Fruit fly (Drosophila melanogaster) whole organism, embryonic: Measurements from ENCODE around the gene CG5521.

ENCODE experiments used
- Antp ChIP-seq: fragments of 200-800 bp; sonication (Bioruptor generic); optimal IDR thresholded peaks from 3 replicates; lab custom pipeline; 2016; ENCODE audit warnings: missing biosample characterization, missing genetic modification characterization
- Blimp-1 ChIP-seq: fragments of 200-800 bp; sonication (Bioruptor generic); optimal IDR thresholded peaks from 3 replicates; lab custom pipeline; 2018; ENCODE audit warnings: missing biosample characterization, missing genetic modification characterization, mild to moderate bottlenecking, moderate library complexity, missing genetic modification reagents
- CG10147 ChIP-seq: fragments of 200-800 bp; sonication (Bioruptor generic); optimal IDR thresholded peaks from 2 replicates; lab custom pipeline; 2019; ENCODE audit warnings: missing biosample characterization, mild to moderate bottlenecking, missing genetic modification characterization, moderate library complexity
- CG10209 ChIP-seq: fragments of 200-800 bp; sonication (Bioruptor generic); optimal IDR thresholded peaks from 3 replicates; lab custom pipeline; 2017; ENCODE audit warnings: missing biosample characterization, mild to moderate bottlenecking, missing genetic modification characterization, missing genetic modification reagents
- CG10565 ChIP-seq: fragments of 200-800 bp; sonication (Bioruptor generic); optimal IDR thresholded peaks from 3 replicates; lab custom pipeline; 2016; ENCODE audit warnings: missing biosample characterization, mild to moderate bottlenecking, missing genetic modification characterization
- CG10654 ChIP-seq: fragments of 200-800 bp; sonication (Bioruptor generic); optimal IDR thresholded peaks from 2 replicates; lab custom pipeline; 2016; ENCODE audit warnings: missing biosample characterization, missing genetic modification characterization
- CG11504 ChIP-seq: fragments of 200-800 bp; sonication (Bioruptor generic); optimal IDR thresholded peaks from 3 replicates; lab custom pipeline; 2019; ENCODE audit warnings: missing biosample characterization, mild to moderate bottlenecking, missing genetic modification characterization, moderate library complexity
- CG11723 ChIP-seq: fragments of 200-800 bp; sonication (Bioruptor generic); optimal IDR thresholded peaks from 2 replicates; lab custom pipeline; 2017; ENCODE audit warnings: missing biosample characterization, mild to moderate bottlenecking, missing genetic modification characterization
- CG13296 ChIP-seq: fragments of 200-800 bp; sonication (Bioruptor generic); optimal IDR thresholded peaks from 3 replicates; lab custom pipeline; 2018; ENCODE audit warnings: missing biosample characterization, mild to moderate bottlenecking, missing genetic modification characterization
- CG14014 ChIP-seq: fragments of 200-800 bp; sonication (Bioruptor generic); IDR thresholded peaks from 2 replicates; pipeline ENCODE4 v1.3.6; 2022; ENCODE audit warnings: missing biosample characterization, missing genetic modification characterization
- CG15073 ChIP-seq: fragments of 200-800 bp; sonication (Bioruptor generic); optimal IDR thresholded peaks from 2 replicates; lab custom pipeline; 2016; ENCODE audit warnings: missing biosample characterization, missing genetic modification characterization
- CG1529 ChIP-seq: fragments of 200-800 bp; sonication (Bioruptor generic); optimal IDR thresholded peaks from 3 replicates; lab custom pipeline; 2018; ENCODE audit warnings: missing biosample characterization, missing genetic modification characterization
- CG15696 ChIP-seq: fragments of 200-800 bp; sonication (Bioruptor generic); optimal IDR thresholded peaks from 2 replicates; lab custom pipeline; 2019; ENCODE audit warnings: missing biosample characterization, mild to moderate bottlenecking, missing genetic modification characterization, moderate library complexity
- CG17359 ChIP-seq: fragments of 200-800 bp; sonication (Bioruptor generic); optimal IDR thresholded peaks from 3 replicates; lab custom pipeline; 2018; ENCODE audit warnings: missing biosample characterization, mild to moderate bottlenecking, missing genetic modification characterization, moderate library complexity
- CG17612 ChIP-seq: fragments of 200-800 bp; sonication (Bioruptor generic); IDR thresholded peaks from 2 replicates; pipeline ENCODE4 v1.3.6; 2022; ENCODE audit warnings: missing biosample characterization, missing genetic modification characterization
- CG18262 ChIP-seq: fragments of 200-800 bp; optimal IDR thresholded peaks from 3 replicates; lab custom pipeline; 2019; ENCODE audit warnings: missing biosample characterization, mild to moderate bottlenecking, missing genetic modification characterization, moderate library complexity
- CG2712 ChIP-seq: fragments of 200-800 bp; optimal IDR thresholded peaks from 3 replicates; lab custom pipeline; 2019; ENCODE audit warnings: missing biosample characterization, mild to moderate bottlenecking, missing genetic modification characterization, moderate library complexity
- CG2889 ChIP-seq: fragments of 200-800 bp; sonication (Bioruptor generic); IDR thresholded peaks from 3 replicates; pipeline ENCODE4 v1.3.6; 2022; ENCODE audit warnings: missing biosample characterization, missing genetic modification characterization
- CG30020 ChIP-seq: fragments of 200-800 bp; optimal IDR thresholded peaks from 2 replicates; lab custom pipeline; 2019; ENCODE audit warnings: missing biosample characterization, mild to moderate bottlenecking, missing genetic modification characterization, moderate library complexity
- CG32532 ChIP-seq: fragments of 200-800 bp; sonication (Bioruptor generic); IDR thresholded peaks from 2 replicates; pipeline ENCODE4 v1.3.6; 2022; ENCODE audit warnings: missing biosample characterization, missing genetic modification characterization
- CG3995 ChIP-seq: fragments of 200-800 bp; sonication (Bioruptor generic); optimal IDR thresholded peaks from 3 replicates; lab custom pipeline; 2016; ENCODE audit warnings: missing biosample characterization, missing genetic modification characterization
- CG4328 ChIP-seq: fragments of 200-800 bp; sonication (Bioruptor generic); optimal IDR thresholded peaks from 3 replicates; lab custom pipeline; 2017; ENCODE audit warnings: missing biosample characterization, missing genetic modification reagents, missing genetic modification characterization
- CG43689 ChIP-seq: fragments of 200-800 bp; sonication (Bioruptor generic); IDR thresholded peaks from 2 replicates; pipeline ENCODE4 v1.3.6; 2022; ENCODE audit warnings: missing biosample characterization, missing genetic modification characterization
- CG6175 ChIP-seq: fragments of 200-800 bp; sonication (Bioruptor generic); IDR thresholded peaks from 3 replicates; pipeline ENCODE4 v1.3.6; 2022; ENCODE audit warnings: missing biosample characterization, missing genetic modification characterization
- CG6272 ChIP-seq: fragments of 200-800 bp; sonication (Bioruptor generic); IDR thresholded peaks from 2 replicates; pipeline ENCODE4 v1.3.6; 2022; ENCODE audit warnings: missing biosample characterization, missing genetic modification characterization
- CG8765 ChIP-seq: fragments of 200-800 bp; sonication (Bioruptor generic); IDR thresholded peaks from 2 replicates; pipeline ENCODE4 v1.3.6; 2022; ENCODE audit warnings: missing biosample characterization, missing genetic modification characterization
- CG9609 ChIP-seq: fragments of 200-800 bp; sonication (Bioruptor generic); optimal IDR thresholded peaks from 3 replicates; lab custom pipeline; 2016; ENCODE audit warnings: missing biosample characterization, missing genetic modification characterization
- Dfd ChIP-seq, 2 experiments: fragments of >200 bp; optimal IDR thresholded peaks; 2 replicates each; lab custom pipeline; 2017; ENCODE audit warnings: missing biosample characterization in 2 of 2, missing genetic modification characterization in 2 of 2
- HmgZ ChIP-seq: fragments of 200-800 bp; sonication (Bioruptor generic); optimal IDR thresholded peaks from 2 replicates; lab custom pipeline; 2018; ENCODE audit warnings: missing biosample characterization, mild to moderate bottlenecking, missing genetic modification characterization
- Lpt ChIP-seq: fragments of >200 bp; optimal IDR thresholded peaks from 2 replicates; lab custom pipeline; 2018; ENCODE audit warnings: missing biosample characterization, missing genetic modification characterization
- Mes4 ChIP-seq: fragments of 200-800 bp; sonication (Bioruptor generic); optimal IDR thresholded peaks from 2 replicates; lab custom pipeline; 2016; ENCODE audit warnings: missing biosample characterization, missing genetic modification characterization
- NFAT ChIP-seq: fragments of 200-800 bp; sonication (Bioruptor generic); IDR thresholded peaks from 2 replicates; pipeline ENCODE4 v1.3.6; 2022; ENCODE audit warnings: missing biosample characterization, missing genetic modification characterization
- Ptx1 ChIP-seq: fragments of 200-800 bp; sonication (Bioruptor generic); IDR thresholded peaks from 2 replicates; pipeline ENCODE4 v1.3.6; 2022; ENCODE audit warnings: missing biosample characterization, missing genetic modification characterization
- Side ChIP-seq: fragments of 200-800 bp; sonication (Bioruptor generic); optimal IDR thresholded peaks from 2 replicates; lab custom pipeline; 2016; ENCODE audit warnings: missing biosample characterization, missing genetic modification characterization
- Xrp1 ChIP-seq: fragments of 200-800 bp; sonication (Bioruptor generic); IDR thresholded peaks from 2 replicates; pipeline ENCODE4 v1.3.6; 2022; ENCODE audit warnings: missing biosample characterization, missing genetic modification characterization
- al ChIP-seq: fragments of 200-800 bp; sonication (Bioruptor generic); IDR thresholded peaks from 2 replicates; pipeline ENCODE4 v1.3.6; 2022; ENCODE audit warnings: missing biosample characterization, missing genetic modification characterization
- amos ChIP-seq: fragments of 200-800 bp; sonication (Bioruptor generic); IDR thresholded peaks from 2 replicates; pipeline ENCODE4 v1.3.6; 2022; ENCODE audit warnings: missing biosample characterization, missing genetic modification characterization; ENCODE audit not compliant: partially characterized antibody
- chinmo ChIP-seq: fragments of 200-800 bp; sonication (Bioruptor generic); IDR thresholded peaks from 4 replicates; pipeline ENCODE4 v1.3.6; 2022; ENCODE audit warnings: missing biosample characterization, missing genetic modification characterization; ENCODE audit not compliant: partially characterized antibody
- dpn ChIP-seq, 2 experiments: fragments of 200-800 bp; sonication (Bioruptor generic); optimal IDR thresholded peaks; 3 replicates each; lab custom pipeline; 2016; ENCODE audit warnings: missing biosample characterization in 2 of 2, missing genetic modification characterization in 2 of 2
- ewg ChIP-seq: fragments of 200-800 bp; sonication (Bioruptor generic); optimal IDR thresholded peaks from 3 replicates; lab custom pipeline; 2017; ENCODE audit warnings: mild to moderate bottlenecking, missing biosample characterization, missing genetic modification reagents, missing genetic modification characterization
- jigr1 ChIP-seq: fragments of 200-800 bp; sonication (Bioruptor generic); IDR thresholded peaks from 3 replicates; pipeline ENCODE4 v1.3.6; 2022; ENCODE audit warnings: missing biosample characterization, missing genetic modification characterization
- lilli ChIP-seq: fragments of 200-800 bp; sonication (Bioruptor generic); optimal IDR thresholded peaks from 3 replicates; lab custom pipeline; 2016; ENCODE audit warnings: missing biosample characterization, missing genetic modification characterization
- nau ChIP-seq: fragments of 200-800 bp; sonication (Bioruptor generic); optimal IDR thresholded peaks from 3 replicates; lab custom pipeline; 2017; ENCODE audit warnings: missing biosample characterization, mild to moderate bottlenecking, missing genetic modification characterization, missing genetic modification reagents
- nmo ChIP-seq: fragments of 200-800 bp; sonication (Bioruptor generic); optimal IDR thresholded peaks from 2 replicates; lab custom pipeline; 2018; ENCODE audit warnings: missing biosample characterization, mild to moderate bottlenecking, missing genetic modification characterization, moderate library complexity
- phol ChIP-seq: fragments of 200-800 bp; sonication (Bioruptor generic); optimal IDR thresholded peaks from 3 replicates; lab custom pipeline; 2018; ENCODE audit warnings: missing biosample characterization, mild to moderate bottlenecking, missing genetic modification characterization, moderate library complexity
- scrt ChIP-seq: fragments of 200-800 bp; sonication (Bioruptor generic); optimal IDR thresholded peaks from 2 replicates; lab custom pipeline; 2018; ENCODE audit warnings: missing biosample characterization, mild to moderate bottlenecking, missing genetic modification characterization, moderate library complexity
- sens-2 ChIP-seq: fragments of 200-800 bp; sonication (Bioruptor generic); IDR thresholded peaks from 2 replicates; pipeline ENCODE4 v1.3.6; 2022; ENCODE audit warnings: missing biosample characterization, missing genetic modification characterization
- tna ChIP-seq: fragments of 200-800 bp; sonication (Bioruptor generic); IDR thresholded peaks from 2 replicates; pipeline ENCODE4 v1.3.6; 2022; ENCODE audit warnings: missing biosample characterization, missing genetic modification characterization; ENCODE audit not compliant: partially characterized antibody
- twi ChIP-seq: fragments of 200-800 bp; optimal IDR thresholded peaks from 2 replicates; lab custom pipeline; 2019; ENCODE audit warnings: missing biosample characterization, mild to moderate bottlenecking, missing genetic modification characterization, moderate library complexity
- vfl ChIP-seq: fragments of 200-800 bp; sonication (Bioruptor generic); optimal IDR thresholded peaks from 2 replicates; lab custom pipeline; 2016; ENCODE audit warnings: missing biosample characterization, missing genetic modification characterization
- vvl ChIP-seq: fragments of 200-800 bp; sonication (Bioruptor generic); IDR thresholded peaks from 2 replicates; pipeline ENCODE4 v1.3.6; 2022; ENCODE audit warnings: missing biosample characterization, missing genetic modification characterization

The CG5521 gene

DNA sequence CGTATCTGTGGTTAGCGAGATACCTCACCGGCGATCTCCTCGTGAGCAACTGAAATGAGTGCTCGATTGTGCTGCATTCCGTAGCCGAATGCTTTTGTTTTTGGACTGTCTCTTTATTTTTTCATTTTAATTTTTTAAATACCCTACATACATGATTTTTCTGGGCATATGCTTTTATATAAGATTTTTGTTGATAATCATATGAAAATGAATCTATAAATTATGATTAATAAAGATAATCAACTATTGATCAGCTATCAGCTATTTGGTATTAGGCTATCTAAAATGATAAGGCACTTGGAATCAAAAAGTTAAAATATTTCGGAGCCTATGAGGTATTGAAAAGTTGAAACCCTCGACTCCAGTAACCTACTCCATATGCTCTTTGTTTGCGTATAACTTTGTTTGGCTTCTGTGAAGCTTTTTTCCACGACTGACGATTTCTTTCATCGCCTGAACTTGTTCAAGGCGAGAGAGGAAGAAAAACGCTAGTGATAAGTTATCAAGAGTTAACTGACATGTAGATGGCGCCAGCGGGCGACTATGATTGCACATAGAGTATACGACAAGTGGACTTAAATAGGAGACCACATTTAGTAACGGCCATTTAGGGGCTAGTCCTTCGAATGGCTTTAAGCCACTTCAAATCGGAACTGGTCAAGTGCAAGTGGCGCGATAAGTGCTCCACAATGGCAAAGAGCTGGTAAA is 23.2 kb downstream of the CG5521 start, which contains the start of gene CG31076 (continued):
- TF ChIP-seq Side (GFP tag; lab: Kevin White, UChicago) = no peak
- TF ChIP-seq HmgZ (tag; lab: Kevin White, UChicago) = peak; percentile 6
- TF ChIP-seq Blimp-1 (GFP tag; lab: Kevin White, UChicago) = peak; percentile 35
- no peak for TF ChIP-seq vvl (GFP tag; lab: Robert Waterston, UW)
- peak; percentile 49 for TF ChIP-seq Ptx1 (GFP tag; lab: Robert Waterston, UW)
- peak; percentile 64 for TF ChIP-seq CG11504 (tag; lab: Kevin White, UChicago)
- no peak for TF ChIP-seq ewg (GFP tag; lab: Kevin White, UChicago)
- TF ChIP-seq nmo (GFP tag; lab: Kevin White, UChicago) = peak; percentile 28
- TF ChIP-seq CG8765 (GFP tag; lab: Robert Waterston, UW) = no peak
- TF ChIP-seq CG30020 (tag; lab: Kevin White, UChicago) = no peak
- TF ChIP-seq CG11723 (GFP tag; lab: Kevin White, UChicago) = no peak
- TF ChIP-seq CG6272 (GFP tag; lab: Robert Waterston, UW) = no peak
- TF ChIP-seq lilli = peak; percentile 11
- TF ChIP-seq jigr1 = no peak
- peak; percentile 42 for TF ChIP-seq CG13296 (GFP tag; lab: Kevin White, UChicago)
- no peak for TF ChIP-seq Lpt (GFP tag; lab: Kevin White, UChicago)
- TF ChIP-seq CG14014 = no peak
- TF ChIP-seq chinmo (GFP tag; lab: Robert Waterston, UW) = 0 out of 4 replicates have a peak, but pooled peaks have one; percentile 57
- no peak; the same call in 1 of the 2 replicates for TF ChIP-seq Xrp1 (GFP tag; lab: Robert Waterston, UW)
- TF ChIP-seq phol = no peak
- TF ChIP-seq CG17359 = no peak
- no peak for TF ChIP-seq CG9609 (GFP tag; lab: Kevin White, UChicago)
- no peak for TF ChIP-seq CG18262 (tag; lab: Kevin White, UChicago)
- TF ChIP-seq sens-2 (GFP tag; lab: Robert Waterston, UW) = no peak
- TF ChIP-seq vfl (GFP tag; lab: Kevin White, UChicago) = no peak
- TF ChIP-seq CG15073 (GFP tag; lab: Kevin White, UChicago) = no peak
- no peak for TF ChIP-seq CG10209
- no peak for TF ChIP-seq NFAT (GFP tag; lab: Robert Waterston, UW)
- no peak for TF ChIP-seq CG15696
- no peak for TF ChIP-seq CG10565
- no peak for TF ChIP-seq CG43689 (GFP tag; lab: Robert Waterston, UW)
- TF ChIP-seq amos = no peak
- no peak for TF ChIP-seq scrt (GFP tag; lab: Kevin White, UChicago)
- no peak for TF ChIP-seq Mes4 (GFP tag; lab: Kevin White, UChicago)
- TF ChIP-seq CG17612 (GFP tag; lab: Robert Waterston, UW) = no peak
- no peak for TF ChIP-seq dpn (GFP tag; optimal IDR thresholded peaks at IDR 0.05; lab: Kevin White, UChicago)
- TF ChIP-seq twi = no peak
- TF ChIP-seq CG3995 = no peak
- no peak for TF ChIP-seq CG32532 (GFP tag; lab: Robert Waterston, UW)
- no peak for TF ChIP-seq CG2712 (tag; lab: Kevin White, UChicago)
- no peak for TF ChIP-seq Antp
- peak; percentile 43 for TF ChIP-seq nau
- no peak for TF ChIP-seq Dfd (GFP tag; optimal IDR thresholded peaks at IDR 0.05; lab: Kevin White, UChicago)
- TF ChIP-seq tna (GFP tag; lab: Robert Waterston, UW) = no peak
- TF ChIP-seq CG6175 (GFP tag; lab: Robert Waterston, UW) = no peak
- TF ChIP-seq CG10147 (GFP tag; lab: Kevin White, UChicago) = no peak
- no peak for TF ChIP-seq CG10654 (GFP tag; lab: Kevin White, UChicago)
- no peak for TF ChIP-seq CG4328 (GFP tag; lab: Kevin White, UChicago)
- no peak for TF ChIP-seq CG2889 (GFP tag; lab: Robert Waterston, UW)
- no peak for TF ChIP-seq al
- TF ChIP-seq CG1529 = no peak
